Fruit fly (Drosophila melanogaster) whole organism, prepupa: ENCODE measurements around the gene RacGAP84C.

Source experiments
- CG10631 ChIP-seq: fragments of 200-800 bp; sonication (Bioruptor generic); optimal IDR thresholded peaks from 2 replicates; lab custom pipeline; 2016; ENCODE audit warnings: missing biosample characterization, missing genetic modification characterization
- CG11294 ChIP-seq: fragments of 200-800 bp; sonication (Bioruptor generic); IDR thresholded peaks from 2 replicates; pipeline ENCODE4 v1.3.6; 2022; ENCODE audit warnings: missing biosample characterization, missing genetic modification characterization
- CG11762 ChIP-seq: fragments of 200-800 bp; sonication (Bioruptor generic); optimal IDR thresholded peaks from 3 replicates; lab custom pipeline; 2016; ENCODE audit warnings: missing biosample characterization, missing genetic modification characterization; ENCODE audit not compliant: insufficient read depth
- CG11902 ChIP-seq: fragments of 200-800 bp; sonication (Bioruptor generic); optimal IDR thresholded peaks from 3 replicates; lab custom pipeline; 2016; ENCODE audit warnings: missing biosample characterization, missing genetic modification characterization
- CG15336 ChIP-seq: fragments of 200-800 bp; sonication (Bioruptor generic); IDR thresholded peaks from 2 replicates; pipeline ENCODE4 v1.3.6; 2022; ENCODE audit warnings: missing biosample characterization, missing genetic modification characterization
- CG1621 ChIP-seq: fragments of 200-800 bp; sonication (Bioruptor generic); optimal IDR thresholded peaks from 3 replicates; lab custom pipeline; 2018; ENCODE audit warnings: missing biosample characterization, mild to moderate bottlenecking, missing genetic modification characterization
- CG3032 ChIP-seq: fragments of 200-800 bp; optimal IDR thresholded peaks from 2 replicates; lab custom pipeline; 2019; ENCODE audit warnings: missing biosample characterization, mild to moderate bottlenecking, missing genetic modification characterization, moderate library complexity
- CG31627 ChIP-seq: fragments of 200-800 bp; sonication (Bioruptor generic); optimal IDR thresholded peaks from 3 replicates; lab custom pipeline; 2016; ENCODE audit warnings: missing biosample characterization, missing genetic modification characterization
- CG34406 ChIP-seq: fragments of 200-800 bp; sonication (Bioruptor generic); optimal IDR thresholded peaks from 3 replicates; lab custom pipeline; 2016; ENCODE audit warnings: missing biosample characterization, missing genetic modification characterization
- CG4318 ChIP-seq: fragments of 200-800 bp; sonication (Bioruptor generic); optimal IDR thresholded peaks from 3 replicates; lab custom pipeline; 2017; ENCODE audit warnings: missing biosample characterization, mild to moderate bottlenecking, missing genetic modification characterization
- CG6276 ChIP-seq: fragments of 200-800 bp; sonication (Bioruptor generic); optimal IDR thresholded peaks from 2 replicates; lab custom pipeline; 2017; ENCODE audit warnings: missing biosample characterization, mild to moderate bottlenecking, missing genetic modification characterization
- CG6808 ChIP-seq: fragments of 200-800 bp; sonication (Bioruptor generic); optimal IDR thresholded peaks from 3 replicates; lab custom pipeline; 2017; ENCODE audit warnings: missing biosample characterization, missing genetic modification characterization, mild to moderate bottlenecking, moderate library complexity, missing genetic modification reagents
- CG6854 ChIP-seq: fragments of 200-800 bp; sonication (Bioruptor generic); optimal IDR thresholded peaks from 2 replicates; lab custom pipeline; 2017; ENCODE audit warnings: missing biosample characterization, mild to moderate bottlenecking, missing genetic modification characterization
- CG9139 ChIP-seq: fragments of 200-800 bp; sonication (Bioruptor generic); optimal IDR thresholded peaks from 3 replicates; lab custom pipeline; 2017; ENCODE audit warnings: missing biosample characterization, mild to moderate bottlenecking, missing genetic modification characterization
- Eip75B ChIP-seq: fragments of 200-800 bp; sonication (Bioruptor generic); optimal IDR thresholded peaks from 3 replicates; lab custom pipeline; 2016; ENCODE audit warnings: missing biosample characterization, missing genetic modification characterization
- Eip78C ChIP-seq: fragments of 200-800 bp; sonication (Bioruptor generic); peaks from one replicate; lab custom pipeline; 2016; ENCODE audit warnings: missing biosample characterization, missing genetic modification characterization
- Eip93F ChIP-seq: fragments of 200-800 bp; sonication (Bioruptor generic); optimal IDR thresholded peaks from 2 replicates; lab custom pipeline; 2016; ENCODE audit warnings: missing biosample characterization, mild to moderate bottlenecking, missing genetic modification characterization
- Ets21C ChIP-seq: fragments of 200-800 bp; sonication (Bioruptor generic); optimal IDR thresholded peaks from 3 replicates; lab custom pipeline; 2016; ENCODE audit warnings: missing biosample characterization, missing genetic modification characterization
- Ets96B ChIP-seq: fragments of 200-800 bp; optimal IDR thresholded peaks from 2 replicates; lab custom pipeline; 2019; ENCODE audit warnings: missing biosample characterization, mild to moderate bottlenecking, missing genetic modification characterization, moderate library complexity
- Hr38 ChIP-seq: sonication (Bioruptor generic); optimal IDR thresholded peaks from 2 replicates; lab custom pipeline; 2016; ENCODE audit warnings: missing biosample characterization, missing genetic modification characterization
- Hr39 ChIP-seq: fragments of 200-800 bp; sonication (Bioruptor generic); optimal IDR thresholded peaks from 2 replicates; lab custom pipeline; 2016; ENCODE audit warnings: missing biosample characterization, missing genetic modification characterization
- Met ChIP-seq: fragments of 200-800 bp; sonication (Bioruptor generic); optimal IDR thresholded peaks from 3 replicates; lab custom pipeline; 2016; ENCODE audit warnings: missing biosample characterization, missing genetic modification characterization
- Sox102F ChIP-seq: fragments of 200-800 bp; sonication (Bioruptor generic); optimal IDR thresholded peaks from 2 replicates; lab custom pipeline; 2016; ENCODE audit warnings: missing biosample characterization, mild to moderate bottlenecking, missing genetic modification characterization
- achi ChIP-seq: fragments of 200-800 bp; sonication (Bioruptor generic); optimal IDR thresholded peaks from 3 replicates; lab custom pipeline; 2016; ENCODE audit warnings: missing biosample characterization, missing genetic modification characterization
- acj6 ChIP-seq: fragments of 200-800 bp; sonication (Bioruptor generic); optimal IDR thresholded peaks from 3 replicates; lab custom pipeline; 2016; ENCODE audit warnings: missing biosample characterization, missing genetic modification characterization
- dac ChIP-seq: fragments of 200-800 bp; sonication (Bioruptor generic); optimal IDR thresholded peaks from 2 replicates; lab custom pipeline; 2017; ENCODE audit warnings: missing biosample characterization, mild to moderate bottlenecking, missing genetic modification characterization
- eg ChIP-seq: fragments of 200-800 bp; sonication (Bioruptor generic); IDR thresholded peaks from 3 replicates; pipeline ENCODE4 v1.3.6; 2022; ENCODE audit warnings: missing biosample characterization, missing genetic modification characterization
- fd59A ChIP-seq: fragments of 200-800 bp; sonication (Bioruptor generic); optimal IDR thresholded peaks from 2 replicates; lab custom pipeline; 2017; ENCODE audit warnings: missing biosample characterization, mild to moderate bottlenecking, missing genetic modification characterization, missing genetic modification reagents
- lz ChIP-seq: fragments of 200-800 bp; sonication (Bioruptor generic); optimal IDR thresholded peaks from 3 replicates; lab custom pipeline; 2016; ENCODE audit warnings: missing biosample characterization, missing genetic modification characterization
- net ChIP-seq: fragments of 200-800 bp; sonication (Bioruptor generic); optimal IDR thresholded peaks from 3 replicates; lab custom pipeline; 2016; ENCODE audit warnings: missing biosample characterization, missing genetic modification characterization
- pdm3 ChIP-seq: fragments of 200-800 bp; sonication (Bioruptor generic); optimal IDR thresholded peaks from 3 replicates; lab custom pipeline; 2016; ENCODE audit warnings: missing biosample characterization, missing genetic modification characterization
- spab ChIP-seq: fragments of 200-800 bp; sonication (Bioruptor generic); optimal IDR thresholded peaks from 2 replicates; lab custom pipeline; 2017; ENCODE audit warnings: missing biosample characterization, mild to moderate bottlenecking, missing genetic modification characterization, missing genetic modification reagents
- ss ChIP-seq, 2 experiments: fragments of 200-800 bp; sonication (Bioruptor generic); optimal IDR thresholded peaks; 2 replicates in 1 of 2; 3 replicates in 1 of 2; lab custom pipeline; 2017 to 2018; ENCODE audit warnings: mild to moderate bottlenecking in 2 of 2, missing biosample characterization in 2 of 2, missing genetic modification characterization in 2 of 2, moderate library complexity in 1 of 2
- svp ChIP-seq: fragments of 200-800 bp; sonication (Bioruptor generic); peaks from one replicate; lab custom pipeline; 2016; ENCODE audit warnings: missing biosample characterization, missing genetic modification characterization
- topi ChIP-seq: fragments of 200-800 bp; sonication (Bioruptor generic); optimal IDR thresholded peaks from 3 replicates; lab custom pipeline; 2016; ENCODE audit warnings: missing biosample characterization, missing genetic modification characterization
- vri ChIP-seq: fragments of 200-800 bp; sonication (Bioruptor generic); optimal IDR thresholded peaks from 3 replicates; lab custom pipeline; 2016; ENCODE audit warnings: missing biosample characterization, mild to moderate bottlenecking, missing genetic modification characterization

The RacGAP84C gene

dm6 chr3R:7249460-7249859 lies 36.3 kb upstream of the RacGAP84C start, which contains the start of the genes CG1227 and Dtwd2 (continued):
- peak; percentile 88 for TF ChIP-seq CG31627 (GFP tag; lab: Kevin White, UChicago)
- TF ChIP-seq ss (GFP tag; optimal IDR thresholded peaks at IDR 0.05; lab: Kevin White, UChicago) = peak; percentile 89 to 96
- peak; percentile 91 for TF ChIP-seq CG4318 (GFP tag; lab: Kevin White, UChicago)
- TF ChIP-seq CG6808 (GFP tag; lab: Kevin White, UChicago) = peak; percentile 92
- peak; percentile 99 for TF ChIP-seq CG15336
- peak; percentile 82 for TF ChIP-seq Hr39
- TF ChIP-seq spab (GFP tag; lab: Kevin White, UChicago) = peak; percentile 84

- no peak for TF ChIP-seq topi
- TF ChIP-seq Eip75B (GFP tag; lab: Kevin White, UChicago) = no peak
- TF ChIP-seq Hr39 = no peak
- no peak for TF ChIP-seq CG6808 (GFP tag; lab: Kevin White, UChicago)
- TF ChIP-seq acj6 = no peak
- TF ChIP-seq Ets96B (tag; lab: Kevin White, UChicago) = no peak
- TF ChIP-seq achi (GFP tag; lab: Kevin White, UChicago) = no peak
- TF ChIP-seq CG6854 = no peak
- no peak for TF ChIP-seq vri (GFP tag; lab: Kevin White, UChicago)
- no peak for TF ChIP-seq CG4318 (GFP tag; lab: Kevin White, UChicago)
- TF ChIP-seq dac (GFP tag; lab: Kevin White, UChicago) = no peak
- no peak for TF ChIP-seq fd59A (GFP tag; lab: Kevin White, UChicago)
Measured at dm6 chr3R:7251857-7252256, 33.9 kb upstream of the RacGAP84C start, which contains the start of gene Obp84a. Gene Obp84a (minus strand): TSS chr3R:7251957.

dm6 chr3R:7259554-7259953 lies 26.2 kb upstream of the RacGAP84C start:
- TF ChIP-seq CG11294 (no peak), CG15336 (no peak), CG9139 (GFP tag; lab: Kevin White, UChicago) (no peak), CG6276 (GFP tag; lab: Kevin White, UChicago) (no peak)

dm6 chr3R:7265567-7266208 lies 20.1 kb upstream of the RacGAP84C start, which contains the start of the genes Gld and Syt4:
Gene Gld (minus strand): TSS chr3R:7265703.
Gene Syt4 (plus strand): TSS chr3R:7266065.
- TF ChIP-seq pdm3 (GFP tag; lab: Kevin White, UChicago) (no peak), CG11902 (no peak), eg (GFP tag; lab: Robert Waterston, UW) (peak; percentile 8; the same call in 1 of the 3 replicates), CG9139 (GFP tag; lab: Kevin White, UChicago) (no peak), topi (no peak), Sox102F (GFP tag; lab: Kevin White, UChicago) (no peak), CG11294 (no peak), svp (GFP tag; lab: Kevin White, UChicago) (peak; percentile 14), Eip93F (no peak), net (no peak), CG15336 (no peak), Eip78C (GFP tag; lab: Kevin White, UChicago) (peak; percentile 44), CG6808 (GFP tag; lab: Kevin White, UChicago) (no peak), dac (GFP tag; lab: Kevin White, UChicago) (no peak)

DNA sequence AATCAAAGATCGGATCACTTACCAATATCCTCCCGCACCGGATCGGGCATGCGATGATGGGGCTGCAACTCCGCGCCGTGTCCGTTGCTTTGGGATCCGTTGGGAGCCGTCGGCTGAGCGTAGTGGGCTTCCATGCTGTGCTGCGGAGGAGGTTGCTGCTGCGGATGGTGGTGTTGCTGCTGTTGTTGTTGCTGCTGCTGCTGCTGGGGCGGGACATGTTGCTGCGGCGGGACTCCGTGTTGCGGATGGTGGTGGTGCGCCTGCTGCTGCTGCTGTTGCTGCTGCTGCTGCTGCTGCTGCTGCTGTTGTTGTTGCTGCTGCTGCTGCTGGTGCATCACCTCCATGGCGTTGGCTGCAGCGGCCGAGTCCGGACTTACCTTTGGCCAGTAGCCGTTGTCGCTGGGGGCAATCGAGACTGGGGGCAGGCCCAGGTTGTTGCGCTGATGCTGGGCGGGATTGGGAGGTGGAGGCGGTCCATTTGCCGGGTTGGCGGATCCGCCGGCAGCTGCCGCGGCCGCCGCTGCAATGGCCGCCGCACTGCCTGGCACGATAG lies 10.7 kb upstream of the RacGAP84C start:
- TF ChIP-seq net (no peak), CG3032 (tag; lab: Kevin White, UChicago) (no peak), CG6854 (no peak)

DNA sequence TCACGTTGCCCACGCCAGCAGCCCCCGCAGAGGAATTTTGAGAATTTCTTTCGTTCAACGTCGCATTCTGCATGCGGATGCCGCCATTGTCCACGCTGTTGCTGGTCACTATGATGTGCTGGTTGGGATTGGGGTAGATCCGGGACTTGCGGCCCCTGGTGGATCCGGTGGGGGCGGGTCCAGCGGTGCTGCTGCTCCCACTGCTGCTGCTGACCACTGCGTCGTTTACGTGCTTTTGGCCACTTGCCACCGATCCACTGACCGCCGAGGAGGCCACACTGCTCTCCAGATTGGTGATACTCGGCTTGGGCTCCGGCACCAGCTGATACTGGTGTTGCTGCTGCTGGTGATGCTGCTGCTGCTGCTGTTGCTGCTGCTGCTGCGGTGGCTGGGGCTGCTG lies 9.0 kb upstream of the RacGAP84C start:
- TF ChIP-seq achi (GFP tag; lab: Kevin White, UChicago) (no peak), CG31627 (GFP tag; lab: Kevin White, UChicago) (no peak), CG10631 (GFP tag; lab: Kevin White, UChicago) (no peak), CG34406 (no peak), Ets96B (tag; lab: Kevin White, UChicago) (no peak), lz (GFP tag; lab: Kevin White, UChicago) (no peak), CG4318 (GFP tag; lab: Kevin White, UChicago) (no peak), CG1621 (no peak), Met (GFP tag; lab: Kevin White, UChicago) (no peak), Hr38 (GFP tag; lab: Kevin White, UChicago) (no peak), Ets21C (GFP tag; lab: Kevin White, UChicago) (no peak), vri (GFP tag; lab: Kevin White, UChicago) (no peak), CG11762 (GFP tag; lab: Kevin White, UChicago) (no peak), net (no peak), CG9139 (GFP tag; lab: Kevin White, UChicago) (no peak), CG6276 (GFP tag; lab: Kevin White, UChicago) (no peak)
